Worm (Caenorhabditis elegans) whole organism, L3 larva: ENCODE results near the gene fos-1.

ENCODE experiments used
- nhr-237 ChIP-seq: fragments of 150-350 bp; optimal IDR thresholded peaks from 2 replicates; lab custom pipeline; 2014; ENCODE audit warnings: missing biosample characterization, missing genetic modification characterization
- snpc-4 ChIP-seq: fragments of 150-350 bp; optimal IDR thresholded peaks from 2 replicates; lab custom pipeline; 2014; ENCODE audit warnings: missing biosample characterization, missing genetic modification characterization

ce11 chrV:6015546-6016089, 12.2 kb downstream of the fos-1 start:
- TF ChIP-seq nhr-237 (no peak), snpc-4 (no peak)
